Fruit fly (Drosophila melanogaster) whole organism, wandering third instar larva: ENCODE results near the gene Vps33B.

Experiments used
- CG32264 ChIP-seq: fragments of 200-800 bp; sonication (Bioruptor generic); optimal IDR thresholded peaks from 2 replicates; lab custom pipeline; 2016; ENCODE audit warnings: missing biosample characterization, missing genetic modification characterization
- CrebA ChIP-seq: fragments of 200-800 bp; sonication (Bioruptor generic); optimal IDR thresholded peaks from 2 replicates; lab custom pipeline; 2016; ENCODE audit warnings: missing biosample characterization, mild to moderate bottlenecking, missing genetic modification characterization, borderline replicate concordance
- Dfd ChIP-seq: fragments of >200 bp; optimal IDR thresholded peaks from 2 replicates; lab custom pipeline; 2017; ENCODE audit warnings: missing biosample characterization, missing genetic modification characterization
- Dif ChIP-seq: fragments of 200-275, 200-300 bp; sonication (Bioruptor generic); optimal IDR thresholded peaks from 2 replicates; lab custom pipeline; 2018; ENCODE audit warnings: missing biosample characterization, missing genetic modification characterization; ENCODE audit not compliant: partially characterized antibody
- Hnf4 ChIP-seq: fragments of 200-800 bp; sonication (Bioruptor generic); optimal IDR thresholded peaks from 2 replicates; lab custom pipeline; 2016; ENCODE audit warnings: missing biosample characterization, mild to moderate bottlenecking, missing genetic modification characterization
- Hr78 ChIP-seq: fragments of >200 bp; optimal IDR thresholded peaks from 2 replicates; lab custom pipeline; 2017; ENCODE audit warnings: missing biosample characterization, missing genetic modification characterization
- Hr83 ChIP-seq: fragments of 200-300 bp; sonication (Bioruptor generic); optimal IDR thresholded peaks from 2 replicates; lab custom pipeline; 2016; ENCODE audit warnings: missing biosample characterization, mild to moderate bottlenecking, missing genetic modification characterization, moderate library complexity; ENCODE audit not compliant: poor library complexity, severe bottlenecking
- Jra ChIP-seq: sonication (Bioruptor generic); optimal IDR thresholded peaks from 2 replicates; lab custom pipeline; 2016; ENCODE audit warnings: missing biosample characterization, missing genetic modification characterization
- Myc ChIP-seq: fragments of >200 bp; optimal IDR thresholded peaks from 2 replicates; lab custom pipeline; 2017
- N ChIP-seq: fragments of >200 bp; optimal IDR thresholded peaks from 2 replicates; lab custom pipeline; 2018; ENCODE audit warnings: missing biosample characterization, missing external identifiers, missing genetic modification characterization
- OdsH ChIP-seq: fragments of 200-800 bp; sonication (Bioruptor generic); optimal IDR thresholded peaks from 2 replicates; lab custom pipeline; 2016; ENCODE audit warnings: missing biosample characterization, mild to moderate bottlenecking, missing genetic modification characterization
- Rel ChIP-seq, 2 experiments: fragments of 200-800 bp; sonication (Bioruptor generic) in 1 of 2; optimal IDR thresholded peaks; 2 replicates in 1 of 2; 3 replicates in 1 of 2; lab custom pipeline; 2016 to 2019; ENCODE audit warnings: mild to moderate bottlenecking in 2 of 2, missing biosample characterization in 2 of 2, missing genetic modification characterization in 2 of 2, moderate library complexity in 1 of 2
- Vsx2 ChIP-seq: fragments of 200-300, 225-300 bp; sonication (Bioruptor generic); optimal IDR thresholded peaks from 2 replicates; lab custom pipeline; 2018; ENCODE audit warnings: missing biosample characterization, missing genetic modification characterization; ENCODE audit not compliant: partially characterized antibody
- br ChIP-seq: fragments of 200-800 bp; sonication (Bioruptor generic); optimal IDR thresholded peaks from 2 replicates; lab custom pipeline; 2016; ENCODE audit warnings: missing biosample characterization, missing genetic modification characterization
- brk ChIP-seq: fragments of 200-800 bp; sonication (Bioruptor generic); optimal IDR thresholded peaks from 2 replicates; lab custom pipeline; 2016; ENCODE audit warnings: missing biosample characterization, mild to moderate bottlenecking, missing genetic modification characterization
- dl ChIP-seq, 2 experiments: fragments of 175-275, 200-275 bp in 1 of 2; fragments of 200-275 bp in 1 of 2; sonication (Bioruptor generic); optimal IDR thresholded peaks; lab custom pipeline; 2018; ENCODE audit warnings: mild to moderate bottlenecking in 2 of 2, missing biosample characterization in 2 of 2, missing genetic modification characterization in 2 of 2, moderate library complexity in 2 of 2; ENCODE audit not compliant: partially characterized antibody in 2 of 2, insufficient read depth in 1 of 2
- dmrt93B ChIP-seq: fragments of 200-800 bp; sonication (Bioruptor generic); optimal IDR thresholded peaks from 2 replicates; lab custom pipeline; 2018; ENCODE audit warnings: missing biosample characterization, mild to moderate bottlenecking, missing genetic modification characterization
- dsf ChIP-seq: sonication (Bioruptor generic); optimal IDR thresholded peaks from 2 replicates; lab custom pipeline; 2016; ENCODE audit warnings: missing biosample characterization, missing genetic modification characterization, borderline replicate concordance
- ey ChIP-seq: fragments of 200-800 bp; sonication (Bioruptor generic); optimal IDR thresholded peaks from 2 replicates; lab custom pipeline; 2016; ENCODE audit warnings: missing biosample characterization, missing genetic modification characterization
- foxo ChIP-seq, 2 experiments: fragments of 200-800 bp; sonication (Bioruptor generic); optimal IDR thresholded peaks; 2 replicates in 1 of 2; 3 replicates in 1 of 2; lab custom pipeline; 2016 to 2017; ENCODE audit warnings: missing biosample characterization in 2 of 2, missing genetic modification characterization in 2 of 2
- fru ChIP-seq: fragments of 200-800 bp; sonication (Bioruptor generic); optimal IDR thresholded peaks from 3 replicates; lab custom pipeline; 2016; ENCODE audit warnings: missing biosample characterization, mild to moderate bottlenecking, missing genetic modification characterization
- jim ChIP-seq: fragments of 175-275, 200-325 bp; sonication (Bioruptor generic); optimal IDR thresholded peaks from 2 replicates; lab custom pipeline; 2016; ENCODE audit warnings: missing biosample characterization, mild to moderate bottlenecking, missing genetic modification characterization
- pan ChIP-seq: fragments of >200 bp; optimal IDR thresholded peaks from 2 replicates; lab custom pipeline; 2017
- psq ChIP-seq: fragments of 200-800 bp; sonication (Bioruptor generic); optimal IDR thresholded peaks from 3 replicates; lab custom pipeline; 2017; ENCODE audit warnings: missing biosample characterization, mild to moderate bottlenecking, missing genetic modification characterization, moderate library complexity
- sage ChIP-seq: fragments of 200-800 bp; sonication (Bioruptor generic); optimal IDR thresholded peaks from 2 replicates; lab custom pipeline; 2016; ENCODE audit warnings: missing biosample characterization, mild to moderate bottlenecking, missing genetic modification characterization
- sv ChIP-seq: fragments of 200-800 bp; sonication (Bioruptor generic); optimal IDR thresholded peaks from 3 replicates; lab custom pipeline; 2016; ENCODE audit warnings: missing biosample characterization, missing genetic modification characterization
- tai ChIP-seq: sonication (Bioruptor generic); optimal IDR thresholded peaks from 2 replicates; lab custom pipeline; 2016; ENCODE audit warnings: missing biosample characterization, missing genetic modification characterization
- usp ChIP-seq: fragments of >200 bp; optimal IDR thresholded peaks from 2 replicates; lab custom pipeline; 2017; ENCODE audit warnings: missing biosample characterization, missing genetic modification characterization
- woc ChIP-seq: sonication (Bioruptor generic); optimal IDR thresholded peaks from 2 replicates; lab custom pipeline; 2016; ENCODE audit warnings: missing biosample characterization, mild to moderate bottlenecking, missing genetic modification characterization

Vps33B gene

DNA sequence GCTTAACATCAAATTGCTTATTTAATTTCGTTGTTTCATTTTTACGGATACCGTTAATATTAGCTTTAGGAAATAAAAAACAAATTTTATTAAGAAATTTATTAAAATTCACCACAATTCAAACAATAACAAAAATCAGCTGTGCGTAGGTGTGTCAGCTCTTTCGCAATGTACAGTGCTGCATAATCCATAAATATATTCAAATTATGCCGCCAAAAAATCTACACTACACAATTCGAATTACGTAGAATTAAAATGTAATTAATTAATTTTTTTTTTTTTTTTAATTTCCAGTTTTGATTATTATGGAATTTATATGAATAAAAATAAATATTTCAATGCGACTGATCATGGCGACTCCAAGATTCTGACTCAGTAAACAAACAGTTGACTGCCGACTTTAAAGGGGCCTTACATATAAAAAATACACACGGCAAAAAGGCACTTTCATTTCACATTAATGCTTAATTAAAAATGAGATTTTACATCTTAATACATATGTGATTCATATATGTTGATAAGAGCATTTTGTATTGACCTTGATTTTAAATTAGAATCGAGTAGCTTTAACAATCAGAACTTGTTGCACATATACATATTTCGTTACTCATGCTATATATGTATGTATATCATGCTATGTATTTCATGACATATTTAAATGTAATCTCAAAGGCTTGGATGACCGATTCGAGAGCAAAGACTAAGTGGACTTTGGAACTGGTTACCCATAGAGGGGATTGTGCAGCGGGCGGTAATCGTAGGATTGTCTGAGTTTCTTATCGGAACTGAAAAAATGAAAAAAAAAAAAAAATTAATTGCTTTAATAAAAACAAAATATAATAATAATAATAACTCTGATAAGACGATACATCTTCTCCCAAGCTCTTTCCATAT lies 20.3 kb downstream of the Vps33B start:
- TF ChIP-seq sage (GFP tag; lab: Kevin White, UChicago) (peak; percentile 69), Hnf4 (peak; percentile 67), Hr78 (GFP tag; lab: Kevin White, UChicago) (no peak), sv (no peak), Vsx2 (GFP tag; lab: Kevin White, UChicago) (peak; percentile 18), jim (GFP tag; lab: Kevin White, UChicago) (no peak), psq (no peak), fru (GFP tag; lab: Kevin White, UChicago) (peak; percentile 6), Hr83 (GFP tag; lab: Kevin White, UChicago) (no peak), brk (GFP tag; lab: Kevin White, UChicago) (peak; percentile 45), OdsH (GFP tag; lab: Kevin White, UChicago) (peak; percentile 6), foxo (GFP tag; optimal IDR thresholded peaks at IDR 0.05; lab: Kevin White, UChicago) (no peak), Rel (GFP tag; optimal IDR thresholded peaks at IDR 0.05; lab: Kevin White, UChicago) (peak; percentile 15), Rel (tag; optimal IDR thresholded peaks at IDR 0.05; lab: Kevin White, UChicago) (peak; percentile 4), Jra (GFP tag; lab: Kevin White, UChicago) (no peak), dsf (no peak)

DNA sequence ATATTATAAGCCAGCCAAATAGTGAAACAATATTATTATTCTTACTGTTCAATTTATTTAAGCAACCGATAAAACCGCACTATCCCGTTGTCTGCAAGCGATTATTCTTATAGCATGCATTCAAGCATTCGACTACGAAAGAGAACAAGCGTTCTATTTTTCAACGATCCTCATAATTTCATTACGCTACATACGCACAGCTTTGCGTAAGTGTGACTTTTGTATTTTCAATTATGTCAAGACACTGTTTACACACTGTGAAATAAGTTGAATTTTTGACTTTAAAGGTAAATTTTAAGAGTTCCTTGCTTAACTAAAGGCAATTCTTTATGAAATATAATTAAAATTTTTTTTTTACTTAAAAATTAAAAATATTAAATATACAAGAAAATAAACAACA lies 21.8 kb downstream of the Vps33B start, which contains the start of gene CG33494:
TSS of gene CG33494 (minus strand) at position 90 of the 400 bp plus-strand sequence.
- TF ChIP-seq dsf (no peak), N (GFP tag; lab: Kevin White, UChicago) (peak; percentile 55)
- TF ChIP-seq, all 38 proteins: peak for 1

DNA sequence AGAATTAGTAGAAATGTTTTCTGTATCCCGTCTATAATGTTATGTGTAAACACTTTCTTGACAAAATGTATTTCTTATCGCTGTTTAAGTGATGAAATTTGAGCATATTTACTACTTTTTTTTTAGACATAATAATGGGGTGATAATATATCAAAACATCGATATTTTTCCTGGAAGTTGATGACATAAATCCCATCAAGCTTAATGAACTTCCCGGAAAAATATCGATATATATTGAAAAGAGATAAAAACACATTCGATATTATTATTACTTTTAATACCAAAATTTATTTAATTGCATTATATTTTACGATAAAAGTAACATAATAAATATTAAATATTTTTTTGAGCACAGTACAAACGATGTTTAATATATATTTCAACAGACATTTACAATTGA lies 22.5 kb downstream of the Vps33B start:
- no peak for TF ChIP-seq CG32264
- no peak for TF ChIP-seq br (GFP tag; lab: Kevin White, UChicago)
- TF ChIP-seq Hr78 (GFP tag; lab: Kevin White, UChicago): no peak
- TF ChIP-seq foxo (GFP tag; optimal IDR thresholded peaks at IDR 0.05; lab: Kevin White, UChicago): no peak
- TF ChIP-seq usp (GFP tag; lab: Kevin White, UChicago): no peak
- TF ChIP-seq tai (GFP tag; lab: Kevin White, UChicago): no peak
- no peak for TF ChIP-seq pan (lab: Kevin White, UChicago)
- no peak for TF ChIP-seq jim (GFP tag; lab: Kevin White, UChicago)
- TF ChIP-seq dl (GFP tag; optimal IDR thresholded peaks at IDR 0.05; lab: Kevin White, UChicago; ENCODE audit: insufficient read depth in 1 of 2, partially characterized antibody in 2 of 2): no peak
- no peak for TF ChIP-seq Dfd
- TF ChIP-seq brk (GFP tag; lab: Kevin White, UChicago): no peak
- TF ChIP-seq Dif: no peak
- TF ChIP-seq Hr83 (GFP tag; lab: Kevin White, UChicago): no peak
- TF ChIP-seq Myc (lab: Kevin White, UChicago): no peak

DNA sequence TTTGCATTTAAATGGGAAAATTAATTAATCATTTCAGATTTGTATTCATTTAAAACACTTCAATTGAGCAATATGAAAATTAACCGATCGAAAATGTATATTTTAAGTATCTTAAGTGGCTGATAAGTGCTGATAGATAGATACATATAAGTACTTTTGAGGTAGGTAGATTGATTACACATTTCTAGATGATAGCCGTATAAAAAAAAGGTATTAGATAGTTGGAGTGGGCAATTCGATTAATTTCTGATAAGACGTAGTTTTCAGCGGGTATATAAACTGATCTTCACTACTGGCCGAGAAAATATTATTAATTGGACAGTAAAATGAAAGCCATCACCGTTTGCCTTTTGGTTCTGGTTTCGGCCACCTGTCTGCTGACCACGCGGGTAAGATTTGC lies 31.6 kb downstream of the Vps33B start, which contains the start of gene CG5107:
TSS of gene CG5107 (plus strand) at position 301 of the 400 bp plus-strand sequence.
- TF ChIP-seq CG32264 (no peak), sage (GFP tag; lab: Kevin White, UChicago) (no peak), Hr83 (GFP tag; lab: Kevin White, UChicago) (no peak), usp (GFP tag; lab: Kevin White, UChicago) (no peak), Rel (GFP tag; optimal IDR thresholded peaks at IDR 0.05; lab: Kevin White, UChicago) (no peak), Rel (tag; optimal IDR thresholded peaks at IDR 0.05; lab: Kevin White, UChicago) (no peak), dmrt93B (GFP tag; lab: Kevin White, UChicago) (no peak), fru (GFP tag; lab: Kevin White, UChicago) (no peak), pan (lab: Kevin White, UChicago) (no peak), br (GFP tag; lab: Kevin White, UChicago) (no peak), Vsx2 (GFP tag; lab: Kevin White, UChicago) (no peak), CrebA (GFP tag; lab: Kevin White, UChicago) (no peak)

DNA sequence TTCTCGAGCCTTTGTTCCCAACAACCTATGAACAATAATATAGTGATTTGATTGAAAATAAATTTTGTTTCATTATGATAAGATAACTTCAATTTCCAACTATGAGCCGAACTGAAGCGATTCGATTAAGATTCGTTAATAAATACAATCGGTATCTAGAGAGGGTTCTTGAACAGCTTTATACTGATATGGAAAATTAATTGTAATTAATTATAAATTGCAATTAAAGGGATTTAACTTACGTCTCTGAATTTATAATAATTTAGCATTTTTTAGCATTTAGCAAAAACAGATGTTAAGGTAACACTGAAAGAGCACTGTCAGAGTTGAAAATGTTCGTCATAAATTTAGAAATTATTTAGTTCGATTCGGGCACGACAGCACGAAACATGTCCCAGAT lies 32.7 kb downstream of the Vps33B start, which contains the start of gene CG5111:
TSS of gene CG5111 (plus strand) at position 301 of the 400 bp plus-strand sequence.
- TF ChIP-seq tai (GFP tag; lab: Kevin White, UChicago): no peak
- TF ChIP-seq woc (GFP tag; lab: Kevin White, UChicago): no peak
- no peak for TF ChIP-seq ey (GFP tag; lab: Kevin White, UChicago)
- no peak for TF ChIP-seq Rel (GFP tag; optimal IDR thresholded peaks at IDR 0.05; lab: Kevin White, UChicago)
- no peak for TF ChIP-seq Rel (tag; optimal IDR thresholded peaks at IDR 0.05; lab: Kevin White, UChicago)
- TF ChIP-seq Hr83 (GFP tag; lab: Kevin White, UChicago): no peak
- no peak for TF ChIP-seq Jra (GFP tag; lab: Kevin White, UChicago)
